Worm (Caenorhabditis elegans) whole organism, dauer: ENCODE measurements around the gene T28D6.4.

Experiments
- unc-62 ChIP-seq: sonication (generic microtip); optimal IDR thresholded peaks from 2 replicates; lab custom pipeline; 2017; ENCODE audit warnings: missing biosample characterization, missing genetic modification reagents, missing genetic modification characterization

Gene T28D6.4

DNA sequence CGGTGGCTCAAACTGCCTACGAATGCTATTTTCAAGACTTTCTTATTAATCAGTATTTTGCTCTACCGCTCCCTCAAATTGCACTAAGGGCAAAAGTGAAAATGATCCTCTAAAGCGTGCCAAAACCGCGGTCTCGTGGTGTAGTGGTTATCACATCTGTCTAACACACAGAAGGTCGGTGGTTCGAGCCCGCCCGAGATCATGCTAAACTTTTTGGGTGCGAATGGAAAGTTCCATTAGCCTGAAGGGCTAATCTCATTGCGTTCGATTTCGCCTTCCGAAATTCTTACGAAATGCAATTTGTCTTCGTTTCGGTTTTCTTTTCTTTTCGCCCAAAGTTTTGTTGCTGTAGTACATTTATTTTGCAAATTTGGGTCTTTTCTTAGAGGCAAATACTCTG, 6.8 kb upstream of the T28D6.4 start:
- TF ChIP-seq unc-62 (GFP tag; lab: Kevin White, UChicago) = no peak

DNA sequence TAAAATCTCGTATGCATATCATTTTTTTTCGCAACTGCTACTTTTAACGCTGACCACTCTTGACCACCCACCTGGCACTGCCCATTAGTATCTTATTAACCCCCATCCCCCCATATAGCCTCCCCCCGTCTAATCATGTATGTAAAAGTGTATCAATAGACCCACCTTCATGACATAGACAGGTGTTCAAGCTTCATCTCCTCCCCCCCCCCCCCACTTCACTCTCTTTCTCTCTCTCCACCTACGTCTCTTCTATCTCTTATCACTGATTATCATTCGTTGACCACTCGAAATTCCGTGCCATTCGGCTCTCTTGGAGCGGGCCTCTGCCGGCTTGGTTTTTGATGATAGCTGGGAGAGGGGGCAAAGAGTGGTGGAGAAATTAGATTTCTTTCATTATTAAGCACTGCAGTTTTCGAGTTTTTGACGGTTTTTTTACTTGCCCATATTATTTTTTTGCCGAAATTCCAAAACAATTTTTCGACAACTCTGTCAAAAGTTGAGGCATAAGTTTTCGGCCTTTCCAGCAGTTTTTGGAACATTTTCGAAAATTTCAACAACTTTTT, 4.4 kb upstream of the T28D6.4 start:
- no peak for TF ChIP-seq unc-62 (GFP tag; lab: Kevin White, UChicago)

DNA sequence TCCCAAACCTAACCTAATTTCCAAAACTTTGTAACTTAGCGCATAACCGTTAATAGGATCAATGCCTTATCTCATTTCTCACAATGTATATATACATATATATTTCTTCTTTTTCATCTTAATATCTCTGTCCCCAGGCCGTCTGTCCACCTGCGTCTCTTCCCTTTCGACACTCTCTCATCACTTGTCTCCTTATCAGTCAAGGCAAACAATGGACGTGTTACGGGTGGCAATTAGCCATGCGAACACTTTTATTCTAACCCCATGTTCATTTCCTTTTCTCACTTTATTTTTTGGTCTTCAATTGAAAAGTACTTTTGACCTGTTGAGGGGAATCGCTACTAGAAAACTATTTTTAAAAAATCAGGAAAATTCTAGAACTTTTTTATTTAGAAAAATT, 2.8 kb upstream of the T28D6.4 start:
- no peak for TF ChIP-seq unc-62 (GFP tag; lab: Kevin White, UChicago)

DNA sequence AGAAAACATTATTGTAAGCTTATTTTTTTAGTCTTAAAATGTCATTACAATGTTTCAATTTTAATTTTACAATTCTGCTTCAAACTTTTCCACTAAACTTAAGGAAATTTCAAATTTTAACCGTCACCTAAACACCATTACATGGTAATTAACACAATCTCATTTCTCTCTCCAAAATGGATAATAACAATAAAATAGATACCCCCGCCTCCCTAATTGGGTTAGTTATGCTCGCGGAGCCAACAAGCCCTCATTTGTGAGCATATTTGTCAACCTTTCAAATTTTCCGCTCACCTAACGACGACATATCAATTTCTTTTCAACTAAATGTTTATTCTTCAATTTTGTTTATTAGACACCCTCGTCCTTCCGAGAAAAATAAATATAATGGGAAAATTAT, 2.0 kb upstream of the T28D6.4 start:
- no peak for TF ChIP-seq unc-62 (GFP tag; lab: Kevin White, UChicago)

DNA sequence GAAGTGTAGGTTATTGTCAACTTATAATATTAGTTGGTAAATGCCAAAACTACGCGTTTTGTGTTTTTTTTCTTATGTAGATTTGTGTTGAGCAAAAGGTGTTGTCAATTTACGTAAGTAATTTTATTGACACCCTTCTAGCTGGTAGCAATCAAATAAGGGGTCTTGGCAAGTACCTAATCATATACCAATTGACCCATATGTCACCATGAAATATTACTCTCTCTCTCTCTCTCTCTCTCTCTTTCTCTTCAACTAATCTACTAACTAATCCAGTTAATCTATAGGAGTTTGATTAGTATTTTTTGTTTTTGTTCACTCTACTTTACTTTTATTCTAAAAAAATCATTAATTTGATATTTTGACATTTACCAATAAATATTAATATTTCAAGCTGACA, 834 bp upstream of the T28D6.4 start:
- TF ChIP-seq unc-62 (GFP tag; lab: Kevin White, UChicago) = no peak

DNA sequence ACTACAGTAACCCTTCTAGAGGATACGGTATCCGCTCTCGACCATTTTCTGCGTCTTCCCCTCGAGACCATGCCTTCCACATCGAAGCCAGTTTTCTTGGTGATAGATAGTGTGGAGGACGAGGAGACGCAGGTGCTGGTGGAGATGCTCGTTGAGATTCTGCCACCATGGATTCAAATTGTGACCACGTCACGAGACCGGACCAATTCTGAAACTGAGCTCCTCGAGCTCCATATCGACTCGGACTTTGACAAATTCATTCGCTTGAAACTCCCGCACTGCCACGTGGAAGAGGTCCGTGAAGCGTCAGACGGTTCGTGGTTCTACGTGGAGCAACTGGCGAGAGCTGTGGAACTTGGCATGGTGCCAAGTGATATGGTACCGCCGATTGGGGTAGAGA, 1.1 kb downstream of the T28D6.4 start:
- TF ChIP-seq unc-62 (GFP tag; lab: Kevin White, UChicago) = no peak

DNA sequence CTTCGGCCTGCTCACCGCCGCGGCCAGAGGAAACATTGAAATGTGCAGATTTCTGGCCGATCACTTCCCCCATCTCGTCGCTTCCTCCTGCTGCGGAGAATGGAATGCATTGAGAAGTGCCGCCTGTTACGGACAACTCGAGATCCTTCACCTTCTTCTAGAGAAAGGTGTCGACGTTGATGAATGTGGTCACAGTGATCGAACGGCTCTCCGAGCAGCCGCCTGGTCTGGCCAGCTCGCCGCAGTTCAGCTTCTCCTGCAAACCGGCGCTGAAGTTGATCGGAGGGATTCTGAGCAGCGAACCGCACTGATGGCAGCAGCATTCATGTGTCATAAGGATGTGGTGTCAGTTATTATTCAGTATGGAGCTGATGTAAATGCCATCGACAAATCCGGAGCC, 2.7 kb downstream of the T28D6.4 start:
- no peak for TF ChIP-seq unc-62 (GFP tag; lab: Kevin White, UChicago)

DNA sequence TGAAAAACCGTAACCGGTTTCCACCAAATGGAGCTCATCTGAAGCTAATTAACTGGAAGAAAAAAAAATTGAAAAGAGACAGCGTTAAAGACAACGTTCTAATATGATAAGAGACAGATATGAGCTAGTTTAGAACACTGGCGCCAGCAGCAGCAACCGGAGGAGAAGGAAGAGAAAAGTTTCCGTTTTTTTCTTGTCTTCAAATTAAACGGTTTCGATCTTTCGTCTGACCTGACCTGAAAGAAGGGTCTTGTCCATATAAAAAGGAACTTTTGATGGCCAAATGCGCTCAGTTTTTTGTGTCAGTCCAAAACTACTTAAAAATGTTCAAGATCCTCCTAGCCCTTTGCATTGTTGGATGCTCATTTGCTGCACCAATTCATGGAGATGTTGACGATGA, 6.2 kb downstream of the T28D6.4 start, which contains the start of gene T28D6.3:
Gene T28D6.3 (plus strand): TSS at position 301 of the 400 bp plus-strand sequence.
- no peak for TF ChIP-seq unc-62 (GFP tag; lab: Kevin White, UChicago)

DNA sequence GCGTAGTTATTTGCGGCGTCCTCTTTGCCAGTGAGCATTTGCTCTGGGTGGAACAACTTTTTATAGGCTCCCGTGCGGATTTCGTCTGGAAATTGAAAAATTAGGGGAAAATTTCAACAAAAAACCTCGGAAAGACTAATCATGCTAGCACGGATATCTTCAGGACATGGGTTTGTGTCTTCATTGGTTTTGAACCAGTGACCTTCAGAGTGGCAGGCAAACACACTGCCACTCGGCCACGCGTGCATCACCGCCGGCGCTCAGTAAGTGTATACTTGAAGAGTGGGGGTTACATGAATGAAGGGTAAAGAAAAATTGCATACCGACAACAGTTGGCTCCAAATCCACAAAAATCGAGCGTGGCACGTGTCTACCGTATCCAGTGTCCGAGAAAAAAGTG, 11.0 kb downstream of the T28D6.4 start:
- TF ChIP-seq unc-62 (GFP tag; lab: Kevin White, UChicago) = no peak

DNA sequence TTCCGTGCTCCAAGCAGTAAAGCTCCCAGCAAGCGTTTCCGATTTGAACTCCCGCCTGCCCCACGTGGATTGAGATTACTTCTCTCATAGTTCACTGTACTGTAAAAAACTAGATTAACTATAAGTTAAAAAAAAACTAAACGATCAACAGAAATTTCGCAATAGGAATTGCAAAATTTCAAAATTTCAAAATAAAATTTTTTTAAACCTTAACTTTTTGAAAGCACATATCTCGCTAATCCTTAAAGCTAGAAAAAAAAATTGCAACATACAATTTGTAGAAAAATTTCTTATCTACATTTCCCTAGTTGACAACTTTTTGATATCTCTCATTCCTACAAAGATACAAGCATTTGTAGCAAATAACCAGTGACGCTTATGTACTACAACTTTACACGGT, 11.4 kb downstream of the T28D6.4 start, which contains the start of gene tba-7:
Gene tba-7 (minus strand): TSS at position 101 of the 400 bp plus-strand sequence.
- no peak for TF ChIP-seq unc-62 (GFP tag; lab: Kevin White, UChicago)

DNA sequence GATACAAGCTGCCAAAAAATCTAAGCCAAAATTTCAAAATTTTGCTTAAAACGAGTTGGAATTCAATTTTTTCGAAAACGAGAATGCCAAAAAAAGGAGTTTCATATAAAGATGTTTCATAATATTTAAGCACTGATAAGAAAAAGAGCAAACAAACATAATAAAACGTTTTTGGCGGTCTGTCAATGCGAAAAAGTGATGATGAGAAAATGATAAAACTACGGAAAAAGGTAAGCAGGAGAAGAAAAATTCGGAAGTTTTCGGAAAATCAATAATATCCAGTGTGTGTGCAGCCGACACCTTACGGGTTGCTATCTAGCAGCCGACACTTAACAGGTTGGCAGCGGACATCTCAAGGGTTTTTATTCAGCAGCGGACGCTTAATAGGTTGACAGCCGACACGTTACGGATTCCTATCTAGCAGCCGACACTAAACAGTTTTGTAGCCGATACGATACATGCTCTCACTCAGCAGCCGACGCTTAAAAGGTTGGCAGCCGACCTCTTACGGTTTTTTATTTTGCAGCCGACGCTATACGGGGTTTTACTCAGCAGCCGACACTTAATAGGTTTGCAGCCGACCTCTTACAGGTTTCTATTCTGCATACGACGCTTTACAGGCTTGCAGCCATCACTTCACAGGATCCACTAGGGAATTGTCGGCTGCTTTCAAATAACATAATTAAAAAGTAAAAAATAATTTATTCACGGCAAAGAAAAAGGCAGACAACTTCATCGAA, 12.1 kb downstream of the T28D6.4 start:
- TF ChIP-seq unc-62 (GFP tag; lab: Kevin White, UChicago) = no peak

DNA sequence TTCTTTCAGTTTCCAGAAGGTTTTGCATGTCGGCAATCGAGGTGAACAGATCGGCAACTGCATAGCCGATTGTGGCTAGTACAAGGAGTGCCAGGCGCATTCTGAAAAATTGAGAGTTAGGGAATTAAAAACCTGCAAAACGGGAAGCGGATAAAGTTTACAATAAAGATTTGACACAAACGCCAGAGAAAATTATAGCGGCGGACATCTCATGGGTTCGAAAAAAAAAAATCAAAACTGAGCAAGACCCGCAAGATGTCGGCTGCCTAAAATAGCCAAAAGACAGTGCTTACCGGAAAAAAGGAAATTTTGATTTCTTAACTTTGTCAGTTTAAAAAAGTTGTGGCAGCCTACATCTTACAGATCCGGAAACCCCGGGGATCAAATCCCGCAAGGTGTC, 17.6 kb downstream of the T28D6.4 start, which contains the start of gene dpy-18:
Gene dpy-18 (minus strand): TSS at position 101 of the 400 bp plus-strand sequence.
- no peak for TF ChIP-seq unc-62 (GFP tag; lab: Kevin White, UChicago)

DNA sequence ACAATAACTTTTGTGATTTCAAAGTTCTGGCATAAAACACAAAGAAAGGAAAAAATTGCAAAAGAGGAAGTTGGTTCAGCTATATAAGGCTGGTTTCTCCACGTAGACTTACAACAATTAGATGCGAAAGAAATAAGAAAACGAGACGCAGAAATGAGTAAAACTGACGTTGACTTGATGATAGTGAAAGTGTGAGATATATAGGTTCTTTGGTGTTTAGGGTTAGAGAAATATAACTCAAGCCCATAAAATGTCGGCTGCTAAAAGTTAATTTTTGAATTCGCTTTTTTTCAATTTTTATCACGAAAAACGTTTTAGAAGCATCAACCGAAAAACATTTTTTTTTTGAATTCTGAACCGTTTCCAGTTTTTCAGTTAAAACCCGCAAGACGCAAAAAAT, 18.2 kb downstream of the T28D6.4 start:
- TF ChIP-seq unc-62 (GFP tag; lab: Kevin White, UChicago) = no peak

DNA sequence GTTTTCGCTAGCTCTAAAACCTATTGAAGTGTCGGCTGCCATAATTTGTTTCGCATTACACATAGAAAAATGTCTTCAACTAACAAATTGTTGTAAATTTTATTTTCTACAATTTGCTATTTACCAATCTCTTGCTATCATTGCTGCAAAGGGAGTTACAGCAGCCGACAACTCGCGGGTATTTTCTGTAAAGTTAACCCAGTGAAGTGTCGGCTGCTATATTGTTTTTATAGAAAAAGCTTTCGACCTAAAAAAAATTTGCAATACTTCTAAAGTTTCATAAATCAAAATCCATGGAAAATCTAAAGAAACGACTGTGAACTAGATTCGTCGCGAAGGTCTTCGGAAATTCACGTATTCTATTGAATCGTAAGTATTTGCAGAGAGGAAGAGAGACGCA, 18.7 kb downstream of the T28D6.4 start:
- TF ChIP-seq unc-62 (GFP tag; lab: Kevin White, UChicago) = no peak

DNA sequence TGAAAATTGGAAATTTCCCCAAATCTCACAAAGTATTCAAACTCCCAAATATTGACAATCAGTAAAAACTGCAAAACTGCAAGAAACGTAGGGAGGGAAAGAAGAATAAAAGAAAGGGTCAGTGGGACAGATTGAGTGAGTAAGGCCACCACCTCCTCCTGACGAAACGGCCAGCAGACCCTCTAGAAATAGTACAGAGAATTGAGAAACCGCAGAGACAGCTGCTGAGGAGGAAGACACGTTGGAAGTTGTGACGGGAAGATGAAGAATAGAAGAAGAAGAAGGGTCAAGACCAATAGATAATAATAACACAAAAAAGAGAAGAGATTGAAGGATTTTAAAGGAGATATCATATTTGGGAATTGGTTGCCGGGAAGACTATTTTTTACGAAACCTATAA, 20.3 kb downstream of the T28D6.4 start:
- no peak for TF ChIP-seq unc-62 (GFP tag; lab: Kevin White, UChicago)

DNA sequence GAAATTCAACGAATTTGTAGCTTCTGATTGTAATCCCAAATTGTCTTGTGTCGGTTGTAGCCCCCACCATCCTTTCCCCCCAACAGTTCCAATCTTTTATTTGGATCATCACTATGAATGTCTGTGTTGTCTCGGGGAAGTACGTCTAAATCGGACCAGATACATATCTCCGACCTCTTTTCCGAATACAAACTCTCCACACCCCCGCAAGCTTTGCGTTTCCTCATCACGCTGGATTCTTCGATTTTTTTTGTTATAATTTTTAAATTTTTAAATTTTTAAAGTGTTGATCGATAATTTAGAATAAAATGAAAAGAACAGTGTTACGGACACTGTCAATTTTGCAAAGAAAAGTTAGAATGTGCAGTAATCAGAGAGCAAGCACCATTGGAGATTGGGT, 21.7 kb downstream of the T28D6.4 start, which contains the start of gene subs-4:
Gene subs-4 (plus strand): TSS at position 301 of the 400 bp plus-strand sequence.
- no peak for TF ChIP-seq unc-62 (GFP tag; lab: Kevin White, UChicago)

DNA sequence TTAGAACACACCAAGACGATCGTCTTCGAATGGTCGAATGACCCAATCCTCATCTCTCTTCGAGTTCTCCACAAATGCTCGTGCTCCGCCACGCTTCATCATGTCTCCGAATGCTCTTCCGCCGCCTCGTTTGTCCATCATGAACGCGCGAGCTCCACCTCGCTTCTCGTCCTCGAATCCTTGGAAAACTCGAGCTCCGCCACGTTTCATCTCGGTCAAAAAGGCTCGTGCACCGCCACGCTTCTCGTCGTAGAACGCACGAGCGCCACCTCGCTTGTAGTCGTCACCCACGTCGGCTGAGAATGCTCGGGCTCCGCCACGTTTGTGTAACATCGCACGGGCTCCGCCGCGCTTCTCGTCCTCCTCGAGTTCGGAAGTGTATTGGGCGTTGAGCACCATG, 29.1 kb downstream of the T28D6.4 start:
- no peak for TF ChIP-seq unc-62 (GFP tag; lab: Kevin White, UChicago)
